Worm (Caenorhabditis elegans): ENCODE measurements around the gene fkb-1.

- TF ChIP-seq unc-62 (GFP tag; optimal IDR thresholded peaks at IDR 0.05) (no peak), nhr-25 (tag; optimal IDR thresholded peaks at IDR 0.05) (no peak), nhr-67 (tag; optimal IDR thresholded peaks at IDR 0.05) (no peak), elt-3 (tag; optimal IDR thresholded peaks at IDR 0.05) (no peak), ceh-28 (tag; optimal IDR thresholded peaks at IDR 0.05) (no peak), pha-4 (tag; optimal IDR thresholded peaks at IDR 0.05) (peak; percentile 13), jun-1 (tag; optimal IDR thresholded peaks at IDR 0.05) (no peak), skn-1 (tag; optimal IDR thresholded peaks at IDR 0.05) (no peak), nhr-76 (tag; optimal IDR thresholded peaks at IDR 0.05) (no peak), eor-1 (tag; optimal IDR thresholded peaks at IDR 0.05) (no peak), lin-15B (tag; optimal IDR thresholded peaks at IDR 0.05) (no peak), mdl-1 (tag; optimal IDR thresholded peaks at IDR 0.05) (no peak), snpc-4 (tag; optimal IDR thresholded peaks at IDR 0.05) (no peak)
These were observed 44.5 kb downstream of the fkb-1 start, which contains the start of gene atg-7 for ce11 chrIV:11080823-11081285.

Data from whole organism, L3 larva.